Worm (Caenorhabditis elegans) whole organism, L4 larva: ENCODE data around the gene T05E12.6.

ENCODE experiments used
- ZK337.2 ChIP-seq: fragments of 200-800 bp; sonication (Bioruptor generic); IDR thresholded peaks from 2 replicates; pipeline ENCODE4 v1.3.6; 2022; ENCODE audit warnings: missing genetic modification reagents, missing genetic modification characterization, missing compliant biosample characterization
- hmg-1.1 ChIP-seq: fragments of 200-800 bp; sonication (Bioruptor generic); IDR thresholded peaks from 2 replicates; pipeline ENCODE4 v1.3.6; 2022; ENCODE audit warnings: missing genetic modification reagents, missing genetic modification characterization, missing compliant biosample characterization
- jun-1 ChIP-seq: fragments of 150-350 bp; optimal IDR thresholded peaks from 2 replicates; lab custom pipeline; 2014; ENCODE audit warnings: missing biosample characterization, missing genetic modification reagents, missing genetic modification characterization
- lin-1 ChIP-seq: fragments of 200-800 bp; sonication (Bioruptor generic); IDR thresholded peaks from 2 replicates; pipeline ENCODE4 v1.3.6; 2022; ENCODE audit warnings: missing genetic modification reagents, missing genetic modification characterization, missing compliant biosample characterization
- mdl-1 ChIP-seq, 2 experiments: fragments of 150-350 bp in 1 of 2; sonication (generic microtip) in 1 of 2; optimal IDR thresholded peaks; 2 replicates each; lab custom pipeline; 2014 to 2017; ENCODE audit warnings: missing biosample characterization in 2 of 2, missing genetic modification characterization in 2 of 2
- nhr-102 ChIP-seq: sonication (generic microtip); optimal IDR thresholded peaks from 2 replicates; lab custom pipeline; 2016; ENCODE audit warnings: mild to moderate bottlenecking, missing genetic modification characterization, moderate library complexity, missing compliant biosample characterization
- nhr-237 ChIP-seq: sonication (generic microtip); optimal IDR thresholded peaks from 2 replicates; lab custom pipeline; 2017; ENCODE audit warnings: missing biosample characterization, missing genetic modification characterization
- nhr-25 ChIP-seq: sonication (generic microtip); optimal IDR thresholded peaks from 2 replicates; lab custom pipeline; 2017; ENCODE audit warnings: missing genetic modification characterization, mild to moderate bottlenecking, missing compliant biosample characterization, antibody characterized with exemption, moderate library complexity, borderline replicate concordance; ENCODE audit not compliant: insufficient read depth
- nhr-41 ChIP-seq: fragments of 200-800 bp; sonication (Bioruptor generic); IDR thresholded peaks from 2 replicates; pipeline ENCODE4 v1.3.6; 2022; ENCODE audit warnings: missing genetic modification reagents, missing genetic modification characterization, missing compliant biosample characterization
- skn-1 ChIP-seq: fragments of 150-350 bp; optimal IDR thresholded peaks from 2 replicates; lab custom pipeline; 2014; ENCODE audit warnings: missing biosample characterization, missing genetic modification characterization
- zag-1 ChIP-seq: fragments of 150-350 bp; optimal IDR thresholded peaks from 2 replicates; lab custom pipeline; 2014; ENCODE audit warnings: missing biosample characterization, missing genetic modification characterization
- ztf-11 ChIP-seq: fragments of 150-350 bp; optimal IDR thresholded peaks from 2 replicates; lab custom pipeline; 2014; ENCODE audit warnings: missing biosample characterization, missing genetic modification characterization

- TF ChIP-seq ztf-11 (tag; lab: Kevin White, UChicago) (no peak), nhr-237 (tag; lab: Kevin White, UChicago) (no peak), jun-1 (tag; lab: Kevin White, UChicago) (no peak), nhr-25 (no peak), zag-1 (tag; lab: Kevin White, UChicago) (no peak), mdl-1 (tag; optimal IDR thresholded peaks at IDR 0.05; lab: Kevin White, UChicago) (no peak), ZK337.2 (GFP tag; lab: Robert Waterston, UW) (no peak), nhr-102 (tag; lab: Kevin White, UChicago) (no peak), skn-1 (tag; lab: Kevin White, UChicago) (no peak), hmg-1.1 (GFP tag; lab: Robert Waterston, UW) (no peak), lin-1 (no peak), nhr-41 (no peak)
Measured at ce11 chrV:17089931-17090429, 738 bp upstream of the T05E12.6 start, which contains the start of gene srh-237.
